Fruit fly (Drosophila melanogaster): ENCODE data around the gene Pcp.

DNA sequence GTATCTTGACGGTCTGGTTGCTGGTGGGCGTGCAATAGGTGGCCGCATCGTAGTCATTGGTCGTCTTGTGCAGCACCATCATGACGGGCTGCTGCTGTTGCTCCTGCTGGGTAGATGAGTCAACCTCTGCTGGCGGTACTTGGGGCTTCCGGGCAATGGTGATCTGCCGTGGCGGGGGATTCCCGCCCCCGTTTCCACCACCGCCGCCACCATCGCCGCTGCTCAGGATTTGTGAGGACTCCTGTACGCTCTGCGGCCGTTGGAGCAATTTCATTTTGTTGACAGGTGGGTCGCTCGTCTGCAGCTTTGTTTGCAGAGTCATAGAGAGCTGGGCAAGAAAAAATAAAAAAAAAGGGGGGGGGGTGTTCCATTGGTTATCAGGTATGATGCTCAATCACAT lies 4.8 kb downstream of the Pcp start:
- no peak for TF ChIP-seq OdsH (GFP tag; optimal IDR thresholded peaks at IDR 0.05)
- TF ChIP-seq CG10631 (GFP tag; optimal IDR thresholded peaks at IDR 0.05), result no peak
- no peak for TF ChIP-seq esn (GFP tag; optimal IDR thresholded peaks at IDR 0.05)
- TF ChIP-seq Sox102F (GFP tag; optimal IDR thresholded peaks at IDR 0.05), result no peak
- TF ChIP-seq Ets21C (GFP tag; optimal IDR thresholded peaks at IDR 0.05), result no peak
- no peak for TF ChIP-seq CG31627 (GFP tag; optimal IDR thresholded peaks at IDR 0.05)
